Fruit fly (Drosophila melanogaster) whole organism, prepupa: ENCODE data around the gene CG31729.

Experiments used
- Blimp-1 ChIP-seq: fragments of 200-800 bp; sonication (Bioruptor generic); optimal IDR thresholded peaks from 3 replicates; lab custom pipeline; 2017; ENCODE audit warnings: missing biosample characterization, missing genetic modification characterization, mild to moderate bottlenecking, moderate library complexity, missing genetic modification reagents
- CG10631 ChIP-seq: fragments of 200-800 bp; sonication (Bioruptor generic); optimal IDR thresholded peaks from 2 replicates; lab custom pipeline; 2016; ENCODE audit warnings: missing biosample characterization, missing genetic modification characterization
- CG15336 ChIP-seq: fragments of 200-800 bp; sonication (Bioruptor generic); IDR thresholded peaks from 2 replicates; pipeline ENCODE4 v1.3.6; 2022; ENCODE audit warnings: missing biosample characterization, missing genetic modification characterization
- CG1621 ChIP-seq: fragments of 200-800 bp; sonication (Bioruptor generic); optimal IDR thresholded peaks from 3 replicates; lab custom pipeline; 2018; ENCODE audit warnings: missing biosample characterization, mild to moderate bottlenecking, missing genetic modification characterization
- CG31627 ChIP-seq: fragments of 200-800 bp; sonication (Bioruptor generic); optimal IDR thresholded peaks from 3 replicates; lab custom pipeline; 2016; ENCODE audit warnings: missing biosample characterization, missing genetic modification characterization
- CG32006 ChIP-seq: fragments of 200-800 bp; sonication (Bioruptor generic); optimal IDR thresholded peaks from 3 replicates; lab custom pipeline; 2017; ENCODE audit warnings: missing biosample characterization, mild to moderate bottlenecking, missing genetic modification characterization
- CG3919 ChIP-seq: fragments of 200-800 bp; sonication (Bioruptor generic); optimal IDR thresholded peaks from 3 replicates; lab custom pipeline; 2016; ENCODE audit warnings: missing biosample characterization, missing genetic modification characterization
- CG6163 ChIP-seq: fragments of 200-800 bp; sonication (Bioruptor generic); IDR thresholded peaks from 3 replicates; pipeline ENCODE4 v1.3.6; 2022; ENCODE audit warnings: missing biosample characterization, missing genetic modification characterization
- CG6276 ChIP-seq: fragments of 200-800 bp; sonication (Bioruptor generic); optimal IDR thresholded peaks from 2 replicates; lab custom pipeline; 2017; ENCODE audit warnings: missing biosample characterization, mild to moderate bottlenecking, missing genetic modification characterization
- CG6854 ChIP-seq: fragments of 200-800 bp; sonication (Bioruptor generic); optimal IDR thresholded peaks from 2 replicates; lab custom pipeline; 2017; ENCODE audit warnings: missing biosample characterization, mild to moderate bottlenecking, missing genetic modification characterization
- CG8119 ChIP-seq: fragments of 200-800 bp; sonication (Bioruptor generic); IDR thresholded peaks from 3 replicates; pipeline ENCODE4 v1.3.6; 2022; ENCODE audit warnings: missing biosample characterization, missing genetic modification characterization
- CG8319 ChIP-seq: fragments of 200-800 bp; sonication (Bioruptor generic); optimal IDR thresholded peaks from 3 replicates; lab custom pipeline; 2016; ENCODE audit warnings: missing biosample characterization, missing genetic modification characterization
- CG9139 ChIP-seq: fragments of 200-800 bp; sonication (Bioruptor generic); optimal IDR thresholded peaks from 3 replicates; lab custom pipeline; 2017; ENCODE audit warnings: missing biosample characterization, mild to moderate bottlenecking, missing genetic modification characterization
- Eip75B ChIP-seq: fragments of 200-800 bp; sonication (Bioruptor generic); optimal IDR thresholded peaks from 3 replicates; lab custom pipeline; 2016; ENCODE audit warnings: missing biosample characterization, missing genetic modification characterization
- Eip78C ChIP-seq: fragments of 200-800 bp; sonication (Bioruptor generic); peaks from one replicate; lab custom pipeline; 2016; ENCODE audit warnings: missing biosample characterization, missing genetic modification characterization
- Eip93F ChIP-seq: fragments of 200-800 bp; sonication (Bioruptor generic); optimal IDR thresholded peaks from 2 replicates; lab custom pipeline; 2016; ENCODE audit warnings: missing biosample characterization, mild to moderate bottlenecking, missing genetic modification characterization
- Hr38 ChIP-seq: sonication (Bioruptor generic); optimal IDR thresholded peaks from 2 replicates; lab custom pipeline; 2016; ENCODE audit warnings: missing biosample characterization, missing genetic modification characterization
- Hr39 ChIP-seq: fragments of 200-800 bp; sonication (Bioruptor generic); optimal IDR thresholded peaks from 2 replicates; lab custom pipeline; 2016; ENCODE audit warnings: missing biosample characterization, missing genetic modification characterization
- Hr4 ChIP-seq: fragments of 200-800 bp; sonication (Bioruptor generic); optimal IDR thresholded peaks from 3 replicates; lab custom pipeline; 2016; ENCODE audit warnings: missing biosample characterization, missing genetic modification characterization
- Lpt ChIP-seq: fragments of 200-800 bp; sonication (Bioruptor generic); optimal IDR thresholded peaks from 3 replicates; lab custom pipeline; 2016; ENCODE audit warnings: missing biosample characterization, missing genetic modification characterization
- Met ChIP-seq: fragments of 200-800 bp; sonication (Bioruptor generic); optimal IDR thresholded peaks from 3 replicates; lab custom pipeline; 2016; ENCODE audit warnings: missing biosample characterization, missing genetic modification characterization
- OdsH ChIP-seq: fragments of 200-800 bp; sonication (Bioruptor generic); optimal IDR thresholded peaks from 3 replicates; lab custom pipeline; 2016; ENCODE audit warnings: missing biosample characterization, missing genetic modification characterization
- Smox ChIP-seq: fragments of 200-800 bp; sonication (Bioruptor generic); optimal IDR thresholded peaks from 3 replicates; lab custom pipeline; 2016; ENCODE audit warnings: missing biosample characterization, missing genetic modification characterization
- Sox14 ChIP-seq: fragments of 200-800 bp; sonication (Bioruptor generic); optimal IDR thresholded peaks from 3 replicates; lab custom pipeline; 2016; ENCODE audit warnings: missing biosample characterization, missing genetic modification characterization
- achi ChIP-seq: fragments of 200-800 bp; sonication (Bioruptor generic); optimal IDR thresholded peaks from 3 replicates; lab custom pipeline; 2016; ENCODE audit warnings: missing biosample characterization, missing genetic modification characterization
- acj6 ChIP-seq: fragments of 200-800 bp; sonication (Bioruptor generic); optimal IDR thresholded peaks from 3 replicates; lab custom pipeline; 2016; ENCODE audit warnings: missing biosample characterization, missing genetic modification characterization
- eg ChIP-seq: fragments of 200-800 bp; sonication (Bioruptor generic); IDR thresholded peaks from 3 replicates; pipeline ENCODE4 v1.3.6; 2022; ENCODE audit warnings: missing biosample characterization, missing genetic modification characterization
- fd59A ChIP-seq: fragments of 200-800 bp; sonication (Bioruptor generic); optimal IDR thresholded peaks from 2 replicates; lab custom pipeline; 2017; ENCODE audit warnings: missing biosample characterization, mild to moderate bottlenecking, missing genetic modification characterization, missing genetic modification reagents
- fkh ChIP-seq: fragments of 200-800 bp; sonication (Bioruptor generic); optimal IDR thresholded peaks from 3 replicates; lab custom pipeline; 2017; ENCODE audit warnings: missing biosample characterization, mild to moderate bottlenecking, missing genetic modification characterization, moderate library complexity
- lz ChIP-seq: fragments of 200-800 bp; sonication (Bioruptor generic); optimal IDR thresholded peaks from 3 replicates; lab custom pipeline; 2016; ENCODE audit warnings: missing biosample characterization, missing genetic modification characterization
- net ChIP-seq: fragments of 200-800 bp; sonication (Bioruptor generic); optimal IDR thresholded peaks from 3 replicates; lab custom pipeline; 2016; ENCODE audit warnings: missing biosample characterization, missing genetic modification characterization
- pdm3 ChIP-seq: fragments of 200-800 bp; sonication (Bioruptor generic); optimal IDR thresholded peaks from 3 replicates; lab custom pipeline; 2016; ENCODE audit warnings: missing biosample characterization, missing genetic modification characterization
- spab ChIP-seq: fragments of 200-800 bp; sonication (Bioruptor generic); optimal IDR thresholded peaks from 2 replicates; lab custom pipeline; 2017; ENCODE audit warnings: missing biosample characterization, mild to moderate bottlenecking, missing genetic modification characterization, missing genetic modification reagents
- svp ChIP-seq: fragments of 200-800 bp; sonication (Bioruptor generic); peaks from one replicate; lab custom pipeline; 2016; ENCODE audit warnings: missing biosample characterization, missing genetic modification characterization
- topi ChIP-seq: fragments of 200-800 bp; sonication (Bioruptor generic); optimal IDR thresholded peaks from 3 replicates; lab custom pipeline; 2016; ENCODE audit warnings: missing biosample characterization, missing genetic modification characterization
- vri ChIP-seq: fragments of 200-800 bp; sonication (Bioruptor generic); optimal IDR thresholded peaks from 3 replicates; lab custom pipeline; 2016; ENCODE audit warnings: missing biosample characterization, mild to moderate bottlenecking, missing genetic modification characterization

Gene CG31729

DNA sequence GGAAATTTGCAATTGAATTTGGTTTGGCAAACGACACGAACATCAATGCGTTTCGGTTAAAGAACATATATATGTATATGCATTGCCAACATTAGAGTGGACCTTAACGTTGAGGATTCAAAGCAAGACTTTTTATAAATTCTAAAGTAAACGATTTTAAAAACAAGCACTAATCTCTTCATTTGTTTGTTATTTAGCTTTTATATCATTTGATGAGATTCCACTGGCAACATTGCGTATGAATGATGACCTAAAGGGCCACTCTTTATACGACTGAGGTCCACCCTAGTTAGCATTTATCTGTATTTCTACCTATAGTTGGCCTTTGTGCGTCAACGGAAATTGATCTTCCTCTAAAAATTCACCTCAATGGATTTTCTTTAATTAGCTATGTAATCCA, 31.1 kb upstream of the CG31729 start:
- TF ChIP-seq Eip93F (GFP tag; lab: Kevin White, UChicago) (no peak), CG3919 (peak; percentile 42), CG8119 (GFP tag; lab: Robert Waterston, UW) (peak; percentile 60; the same call in 2 of the 3 replicates), CG10631 (GFP tag; lab: Kevin White, UChicago) (peak; percentile 21), Smox (GFP tag; lab: Kevin White, UChicago) (no peak), achi (GFP tag; lab: Kevin White, UChicago) (peak; percentile 48), CG9139 (no peak), CG32006 (GFP tag; lab: Kevin White, UChicago) (peak; percentile 24), CG6276 (GFP tag; lab: Kevin White, UChicago) (peak; percentile 52), pdm3 (GFP tag; lab: Kevin White, UChicago) (peak; percentile 32), net (GFP tag; lab: Kevin White, UChicago) (peak; percentile 22), Eip78C (GFP tag; lab: Kevin White, UChicago) (peak; percentile 82), Hr39 (no peak), CG15336 (GFP tag; lab: Robert Waterston, UW) (peak; percentile 66), OdsH (GFP tag; lab: Kevin White, UChicago) (peak; percentile 35), Sox14 (GFP tag; lab: Kevin White, UChicago) (no peak), Lpt (GFP tag; lab: Kevin White, UChicago) (peak; percentile 18), Met (GFP tag; lab: Kevin White, UChicago) (peak; percentile 18), Blimp-1 (GFP tag; lab: Kevin White, UChicago) (no peak), CG6854 (no peak), CG8319 (GFP tag; lab: Kevin White, UChicago) (no peak), spab (GFP tag; lab: Kevin White, UChicago) (no peak), CG6163 (peak; percentile 53; the same call in 1 of the 3 replicates), Hr4 (peak; percentile 29), Eip75B (GFP tag; lab: Kevin White, UChicago) (no peak)

DNA sequence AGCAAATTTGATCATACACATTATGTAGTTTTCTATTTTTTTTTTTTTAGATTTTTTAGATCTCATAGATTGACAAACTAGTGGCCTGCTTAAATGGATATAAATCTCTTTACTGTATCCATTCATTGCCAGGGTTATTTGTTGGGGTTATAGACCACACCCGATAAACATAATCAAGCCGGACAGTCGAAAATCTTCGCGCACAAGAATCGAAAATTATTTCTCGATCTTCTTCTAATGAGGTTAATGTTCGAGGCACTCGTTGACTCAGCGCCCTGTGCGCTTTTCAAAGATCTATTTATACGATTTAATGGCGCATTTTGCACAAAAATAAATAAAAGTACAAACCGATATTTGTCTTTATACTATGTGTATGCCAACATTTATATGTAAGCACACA, 30.2 kb upstream of the CG31729 start, which contains the start of gene CG31730:
TSS of gene CG31730 (minus strand) at position 101 of the 400 bp plus-strand sequence.
- TF ChIP-seq lz (GFP tag; lab: Kevin White, UChicago) (no peak), CG31627 (GFP tag; lab: Kevin White, UChicago) (no peak), fkh (GFP tag; lab: Kevin White, UChicago) (no peak), CG6163 (no peak), Hr38 (GFP tag; lab: Kevin White, UChicago) (no peak), acj6 (no peak), eg (GFP tag; lab: Robert Waterston, UW) (no peak), CG10631 (GFP tag; lab: Kevin White, UChicago) (no peak), Smox (GFP tag; lab: Kevin White, UChicago) (no peak), CG6276 (GFP tag; lab: Kevin White, UChicago) (no peak), Eip93F (GFP tag; lab: Kevin White, UChicago) (no peak), svp (GFP tag; lab: Kevin White, UChicago) (no peak), OdsH (GFP tag; lab: Kevin White, UChicago) (no peak), CG32006 (GFP tag; lab: Kevin White, UChicago) (no peak), CG1621 (tag; lab: Kevin White, UChicago) (no peak), Blimp-1 (GFP tag; lab: Kevin White, UChicago) (no peak)
- TF ChIP-seq, all 60 proteins: peak for 0

DNA sequence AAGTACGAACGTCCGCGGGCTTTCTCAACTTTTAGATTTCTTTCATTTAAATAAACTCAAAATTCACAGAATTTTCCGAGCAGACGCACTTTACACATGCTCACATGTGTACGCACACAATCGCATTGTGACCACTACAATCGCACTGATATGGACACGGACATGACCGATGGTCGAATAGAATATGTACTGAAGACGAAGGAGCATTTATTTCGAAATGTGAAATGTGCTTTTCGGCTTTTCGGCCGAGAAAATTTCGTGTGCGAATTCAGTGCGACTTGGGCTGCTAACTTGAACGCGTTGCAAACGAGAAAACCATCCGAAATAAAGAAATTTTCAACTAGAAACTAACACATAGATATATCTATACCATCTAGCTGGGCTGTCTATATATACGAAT, 29.1 kb upstream of the CG31729 start, which contains the start of gene CG44085:
TSS of gene CG44085 (plus strand) at position 269 of the 400 bp plus-strand sequence.
- TF ChIP-seq vri (GFP tag; lab: Kevin White, UChicago) (no peak), CG9139 (no peak), fd59A (GFP tag; lab: Kevin White, UChicago) (no peak), Eip75B (GFP tag; lab: Kevin White, UChicago) (no peak), svp (GFP tag; lab: Kevin White, UChicago) (no peak), Sox14 (GFP tag; lab: Kevin White, UChicago) (no peak), topi (GFP tag; lab: Kevin White, UChicago) (no peak), CG10631 (GFP tag; lab: Kevin White, UChicago) (no peak)
